Worm (Caenorhabditis elegans) whole organism, L2 larva: ENCODE results near the gene srbc-57.

Experiments
- ama-1 ChIP-seq: fragments of 150-350 bp; optimal IDR thresholded peaks from 2 replicates; lab custom pipeline; 2018; ENCODE audit warnings: inconsistent platforms
- sma-9 ChIP-seq, 2 experiments: fragments of 150-350 bp in 1 of 2; sonication (generic microtip) in 1 of 2; optimal IDR thresholded peaks; 2 replicates each; lab custom pipeline; 2014 to 2016; ENCODE audit warnings: missing genetic modification characterization in 2 of 2, mild to moderate bottlenecking in 1 of 2, missing biosample characterization in 1 of 2, missing compliant biosample characterization in 1 of 2, missing genetic modification reagents in 1 of 2, moderate library complexity in 1 of 2

- no peak for TF ChIP-seq sma-9 (GFP tag; optimal IDR thresholded peaks at IDR 0.05; lab: Kevin White, UChicago)
- TF ChIP-seq sma-9 (tag; optimal IDR thresholded peaks at IDR 0.05; lab: Kevin White, UChicago) = no peak
- TF ChIP-seq ama-1 (lab: Kevin White, UChicago) = no peak
Measured at ce11 chrV:512420-512819, 44.1 kb upstream of the srbc-57 start, which contains the start of gene srh-37.
